Worm (Caenorhabditis elegans): Measurements from ENCODE around the gene gyf-1.

- TF ChIP-seq zip-4 (GFP tag; optimal IDR thresholded peaks at IDR 0.05) (no peak), tbx-2 (tag; optimal IDR thresholded peaks at IDR 0.05) (no peak), pqm-1 (tag; optimal IDR thresholded peaks at IDR 0.05) (no peak), ztf-4 (tag; optimal IDR thresholded peaks at IDR 0.05) (no peak), nhr-12 (tag; optimal IDR thresholded peaks at IDR 0.05) (no peak), fkh-10 (GFP tag; optimal IDR thresholded peaks at IDR 0.05) (no peak), lin-13 (GFP tag; optimal IDR thresholded peaks at IDR 0.05) (no peak), sup-37 (GFP tag; optimal IDR thresholded peaks at IDR 0.05) (no peak), pag-3 (tag; optimal IDR thresholded peaks at IDR 0.05; ENCODE audit: borderline replicate concordance, insufficient read depth) (no peak), unc-62 (GFP tag; optimal IDR thresholded peaks at IDR 0.05) (no peak)
These were observed 1.9 kb downstream of the gyf-1 start for ce11 chrII:6685964-6686363.

Measured in whole organism, L1 larva.